Fruit fly (Drosophila melanogaster) whole organism, embryonic: Measurements from ENCODE around the gene Gr93d.
A peak's percentile ranks its signal among the peaks of the same experiment; 100 is the strongest.

Experiments used
- CG11560 ChIP-seq: fragments of 200-800 bp; sonication (Bioruptor generic); IDR thresholded peaks from 3 replicates; pipeline ENCODE4 v1.3.6; 2022; ENCODE audit warnings: missing biosample characterization, missing genetic modification characterization
- CG11696 ChIP-seq: fragments of 200-800 bp; sonication (Bioruptor generic); IDR thresholded peaks from 2 replicates; pipeline ENCODE4 v1.3.6; 2022; ENCODE audit warnings: missing biosample characterization, missing genetic modification characterization
- CG11723 ChIP-seq: fragments of 200-800 bp; sonication (Bioruptor generic); optimal IDR thresholded peaks from 2 replicates; lab custom pipeline; 2017; ENCODE audit warnings: missing biosample characterization, mild to moderate bottlenecking, missing genetic modification characterization
- CG12299 ChIP-seq: fragments of 200-800 bp; sonication (Bioruptor generic); optimal IDR thresholded peaks from 2 replicates; lab custom pipeline; 2018; ENCODE audit warnings: missing biosample characterization, mild to moderate bottlenecking, missing genetic modification characterization
- CG1233 ChIP-seq: fragments of 200-800 bp; sonication (Bioruptor generic); optimal IDR thresholded peaks from 4 replicates; lab custom pipeline; 2018; ENCODE audit warnings: missing biosample characterization, mild to moderate bottlenecking, missing genetic modification characterization
- CG12391 ChIP-seq: fragments of 200-800 bp; sonication (Bioruptor generic); optimal IDR thresholded peaks from 3 replicates; lab custom pipeline; 2018; ENCODE audit warnings: missing biosample characterization, mild to moderate bottlenecking, missing genetic modification characterization, moderate library complexity
- CG13296 ChIP-seq: fragments of 200-800 bp; sonication (Bioruptor generic); optimal IDR thresholded peaks from 3 replicates; lab custom pipeline; 2018; ENCODE audit warnings: missing biosample characterization, mild to moderate bottlenecking, missing genetic modification characterization
- CG13894 ChIP-seq: fragments of 200-800 bp; sonication (Bioruptor generic); optimal IDR thresholded peaks from 3 replicates; lab custom pipeline; 2018; ENCODE audit warnings: missing biosample characterization, mild to moderate bottlenecking, missing genetic modification characterization, moderate library complexity
- CG1603 ChIP-seq: fragments of 200-800 bp; sonication (Bioruptor generic); optimal IDR thresholded peaks from 2 replicates; lab custom pipeline; 2019; ENCODE audit warnings: missing biosample characterization, mild to moderate bottlenecking, missing genetic modification characterization, moderate library complexity
- CG18011 ChIP-seq: fragments of 200-800 bp; sonication (Bioruptor generic); optimal IDR thresholded peaks from 2 replicates; lab custom pipeline; 2017; ENCODE audit warnings: missing biosample characterization, missing genetic modification characterization, mild to moderate bottlenecking, moderate library complexity, missing genotype
- CG33557 ChIP-seq: fragments of 200-800 bp; sonication (Bioruptor generic); optimal IDR thresholded peaks from 2 replicates; lab custom pipeline; 2019; ENCODE audit warnings: missing biosample characterization, mild to moderate bottlenecking, missing genetic modification characterization, moderate library complexity
- CG34224 ChIP-seq: fragments of 200-800 bp; sonication (Bioruptor generic); IDR thresholded peaks from 3 replicates; pipeline ENCODE4 v1.3.6; 2022; ENCODE audit warnings: missing biosample characterization, missing genetic modification characterization; ENCODE audit not compliant: partially characterized antibody
- CG6175 ChIP-seq: fragments of 200-800 bp; sonication (Bioruptor generic); IDR thresholded peaks from 3 replicates; pipeline ENCODE4 v1.3.6; 2022; ENCODE audit warnings: missing biosample characterization, missing genetic modification characterization
- CG6689 ChIP-seq: fragments of 200-800 bp; sonication (Bioruptor generic); IDR thresholded peaks from 2 replicates; pipeline ENCODE4 v1.3.6; 2022; ENCODE audit warnings: missing biosample characterization, missing genetic modification characterization
- CG7372 ChIP-seq: fragments of 200-800 bp; sonication (Bioruptor generic); IDR thresholded peaks from 2 replicates; pipeline ENCODE4 v1.3.6; 2022; ENCODE audit warnings: missing biosample characterization, missing genetic modification characterization
- CG8388 ChIP-seq: fragments of 200-800 bp; sonication (Bioruptor generic); optimal IDR thresholded peaks from 2 replicates; lab custom pipeline; 2019; ENCODE audit warnings: missing biosample characterization, mild to moderate bottlenecking, missing genetic modification characterization, moderate library complexity
- CTCF ChIP-seq: fragments of 200-800 bp; sonication (Bioruptor generic); optimal IDR thresholded peaks from 2 replicates; lab custom pipeline; 2017; ENCODE audit warnings: missing biosample characterization, mild to moderate bottlenecking, missing genetic modification characterization, moderate library complexity
- Doc2 ChIP-seq: fragments of 200-800 bp; sonication (Bioruptor generic); IDR thresholded peaks from 2 replicates; pipeline ENCODE4 v1.3.6; 2022; ENCODE audit warnings: missing biosample characterization, missing genetic modification characterization
- Fer1 ChIP-seq: fragments of 200-800 bp; sonication (Bioruptor generic); optimal IDR thresholded peaks from 2 replicates; lab custom pipeline; 2017; ENCODE audit warnings: missing biosample characterization, mild to moderate bottlenecking, missing genetic modification characterization
- Fer2 ChIP-seq: fragments of 200-800 bp; sonication (Bioruptor generic); optimal IDR thresholded peaks from 2 replicates; lab custom pipeline; 2018; ENCODE audit warnings: missing biosample characterization, mild to moderate bottlenecking, missing genetic modification characterization, moderate library complexity
- GATAe ChIP-seq: fragments of 200-800 bp; sonication (Bioruptor generic); conservative IDR thresholded peaks from 2 replicates; pipeline ENCODE4 v1.3.6; 2022; ENCODE audit warnings: missing biosample characterization, missing genetic modification characterization
- HLH4C ChIP-seq: fragments of 200-800 bp; sonication (Bioruptor generic); IDR thresholded peaks from 3 replicates; pipeline ENCODE4 v1.3.6; 2022; ENCODE audit warnings: missing biosample characterization, missing genetic modification characterization; ENCODE audit not compliant: partially characterized antibody
- Hey ChIP-seq: fragments of 200-800 bp; sonication (Bioruptor generic); optimal IDR thresholded peaks from 3 replicates; lab custom pipeline; 2018; ENCODE audit warnings: missing biosample characterization, mild to moderate bottlenecking, missing genetic modification characterization
- Kr ChIP-seq: fragments of 200-800 bp; sonication (Bioruptor generic); optimal IDR thresholded peaks from 2 replicates; lab custom pipeline; 2017; ENCODE audit warnings: missing biosample characterization, mild to moderate bottlenecking, missing genetic modification characterization
- MTF-1 ChIP-seq: fragments of 200-800 bp; sonication (Bioruptor generic); optimal IDR thresholded peaks from 2 replicates; lab custom pipeline; 2018; ENCODE audit warnings: missing biosample characterization, mild to moderate bottlenecking, missing genetic modification characterization, borderline replicate concordance
- Med ChIP-seq: fragments of 200-800 bp; sonication (Bioruptor generic); peaks from one replicate; lab custom pipeline; 2016; ENCODE audit warnings: missing biosample characterization, missing genetic modification characterization, mild to moderate bottlenecking, inconsistent platforms, moderate library complexity
- Nf-YA ChIP-seq: fragments of 200-800 bp; sonication (Bioruptor generic); IDR thresholded peaks from 2 replicates; pipeline ENCODE4 v1.3.6; 2022; ENCODE audit warnings: missing biosample characterization, missing genetic modification characterization
- PHDP ChIP-seq: fragments of 200-800 bp; sonication (Bioruptor generic); optimal IDR thresholded peaks from 3 replicates; lab custom pipeline; 2018; ENCODE audit warnings: missing biosample characterization, mild to moderate bottlenecking, missing genetic modification characterization, moderate library complexity
- Ravus ChIP-seq: fragments of 200-800 bp; sonication (Bioruptor generic); IDR thresholded peaks from 2 replicates; pipeline ENCODE4 v1.3.6; 2022; ENCODE audit warnings: missing biosample characterization, missing genetic modification characterization
- Sin3A ChIP-seq: fragments of >200 bp; optimal IDR thresholded peaks from 2 replicates; lab custom pipeline; 2018
- Sox102F ChIP-seq: fragments of 200-800 bp; sonication (Bioruptor generic); optimal IDR thresholded peaks from 2 replicates; lab custom pipeline; 2018; ENCODE audit warnings: missing biosample characterization, mild to moderate bottlenecking, missing genetic modification characterization, moderate library complexity
- ase ChIP-seq: fragments of 200-800 bp; sonication (Bioruptor generic); IDR thresholded peaks from 3 replicates; pipeline ENCODE4 v1.3.6; 2022; ENCODE audit warnings: missing biosample characterization, missing genetic modification characterization
- bab2 ChIP-seq: fragments of 200-800 bp; sonication (Bioruptor generic); optimal IDR thresholded peaks from 2 replicates; lab custom pipeline; 2016; ENCODE audit warnings: missing biosample characterization, missing genetic modification characterization
- bigmax ChIP-seq: fragments of 200-800 bp; sonication (Bioruptor generic); optimal IDR thresholded peaks from 2 replicates; lab custom pipeline; 2018; ENCODE audit warnings: missing biosample characterization, mild to moderate bottlenecking, missing genetic modification characterization
- cato ChIP-seq: fragments of 200-800 bp; sonication (Bioruptor generic); optimal IDR thresholded peaks from 2 replicates; lab custom pipeline; 2016; ENCODE audit warnings: missing biosample characterization, missing genetic modification characterization, borderline replicate concordance
- crol ChIP-seq: fragments of 200-800 bp; sonication (Bioruptor generic); IDR thresholded peaks from 2 replicates; pipeline ENCODE4 v1.3.6; 2022; ENCODE audit warnings: missing biosample characterization, missing genetic modification characterization
- eve ChIP-seq, 2 experiments: fragments of >200 bp; optimal IDR thresholded peaks; 2 replicates each; lab custom pipeline; 2017; ENCODE audit warnings: missing biosample characterization in 2 of 2, missing genetic modification characterization in 2 of 2
- exex ChIP-seq: fragments of 200-800 bp; sonication (Bioruptor generic); optimal IDR thresholded peaks from 4 replicates; lab custom pipeline; 2018; ENCODE audit warnings: missing biosample characterization, mild to moderate bottlenecking, missing genetic modification characterization, moderate library complexity
- gsb ChIP-seq: fragments of 200-800 bp; sonication (Bioruptor generic); IDR thresholded peaks from 2 replicates; pipeline ENCODE4 v1.3.6; 2022; ENCODE audit warnings: missing biosample characterization, missing genetic modification characterization
- insv ChIP-seq, 2 experiments: fragments of 200-800 bp; sonication (Bioruptor generic); optimal IDR thresholded peaks; 3 replicates each; lab custom pipeline; 2016 to 2018; ENCODE audit warnings: missing biosample characterization in 2 of 2, missing genetic modification characterization in 2 of 2
- jigr1 ChIP-seq: fragments of 200-800 bp; sonication (Bioruptor generic); IDR thresholded peaks from 3 replicates; pipeline ENCODE4 v1.3.6; 2022; ENCODE audit warnings: missing biosample characterization, missing genetic modification characterization
- kah ChIP-seq: fragments of 200-800 bp; sonication (Bioruptor generic); optimal IDR thresholded peaks from 2 replicates; lab custom pipeline; 2018; ENCODE audit warnings: missing biosample characterization, mild to moderate bottlenecking, missing genetic modification characterization
- klu ChIP-seq: fragments of 200-800 bp; sonication (Bioruptor generic); IDR thresholded peaks from 2 replicates; pipeline ENCODE4 v1.3.6; 2022; ENCODE audit warnings: missing biosample characterization, missing genetic modification characterization
- lola ChIP-seq, 3 experiments: fragments of >200 bp in 2 of 3; fragments of 200-800 bp in 1 of 3; sonication (Bioruptor generic) in 1 of 3; optimal IDR thresholded peaks; 2 replicates each; lab custom pipeline; 2017 to 2019; ENCODE audit warnings: missing biosample characterization in 3 of 3, missing genetic modification characterization in 3 of 3, mild to moderate bottlenecking in 1 of 3, moderate library complexity in 1 of 3
- p53 ChIP-seq: fragments of 200-800 bp; sonication (Bioruptor generic); optimal IDR thresholded peaks from 2 replicates; lab custom pipeline; 2016; ENCODE audit warnings: missing biosample characterization, missing genetic modification characterization
- pan ChIP-seq, 4 experiments: fragments of >200 bp in 3 of 4; fragments of 200-800 bp in 1 of 4; sonication (Bioruptor generic) in 1 of 4; optimal IDR thresholded peaks in 3 of 4; IDR thresholded peaks in 1 of 4; 2 replicates each; pipeline versions ENCODE4 v1.3.6 to Lab custom; 2017 to 2022; ENCODE audit warnings: missing biosample characterization in 2 of 4, missing genetic modification characterization in 2 of 4, mixed read lengths in 1 of 4
- pnt ChIP-seq: fragments of 200-800 bp; sonication (Bioruptor generic); optimal IDR thresholded peaks from 3 replicates; lab custom pipeline; 2016; ENCODE audit warnings: missing biosample characterization, missing genetic modification characterization
- slbo ChIP-seq: fragments of 200-800 bp; sonication (Bioruptor generic); IDR thresholded peaks from 2 replicates; pipeline ENCODE4 v1.3.6; 2022; ENCODE audit warnings: missing biosample characterization, missing genetic modification characterization
- ssp ChIP-seq: fragments of 200-800 bp; sonication (Bioruptor generic); IDR thresholded peaks from 2 replicates; pipeline ENCODE4 v1.3.6; 2022; ENCODE audit warnings: missing biosample characterization, missing genetic modification characterization
- tna ChIP-seq: fragments of 200-800 bp; sonication (Bioruptor generic); IDR thresholded peaks from 2 replicates; pipeline ENCODE4 v1.3.6; 2022; ENCODE audit warnings: missing biosample characterization, missing genetic modification characterization; ENCODE audit not compliant: partially characterized antibody
- toy ChIP-seq: fragments of 200-800 bp; sonication (Bioruptor generic); IDR thresholded peaks from 2 replicates; pipeline ENCODE4 v1.3.6; 2022; ENCODE audit warnings: missing biosample characterization, missing genetic modification characterization
- usp ChIP-seq: fragments of >200 bp; optimal IDR thresholded peaks from 2 replicates; lab custom pipeline; 2017; ENCODE audit warnings: missing biosample characterization, missing genetic modification characterization

The Gr93d gene

DNA sequence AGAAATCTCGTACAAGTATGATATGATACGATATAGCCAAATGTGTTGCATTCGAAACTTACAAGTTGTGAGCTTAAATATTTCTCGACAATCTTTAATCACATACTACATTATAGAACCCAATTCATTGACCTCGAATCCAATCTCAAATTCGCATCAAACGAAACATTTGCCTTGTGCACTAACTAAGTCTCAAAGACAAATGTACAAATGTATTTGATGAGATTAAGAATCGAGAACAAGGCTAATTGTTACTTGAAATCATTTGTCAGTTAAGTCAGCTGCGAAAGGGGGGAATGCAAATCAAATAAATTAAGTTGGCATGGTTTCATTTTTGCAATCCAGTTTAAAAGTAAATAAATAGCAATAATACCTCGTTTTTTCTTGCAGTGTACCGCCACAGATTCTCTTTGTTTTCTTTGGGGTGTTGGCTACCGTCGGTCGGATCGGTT, 7.9 kb downstream of the Gr93d start (continued):
- TF ChIP-seq CG13894 (tag; lab: Kevin White, UChicago) (no peak), Sox102F (GFP tag; lab: Kevin White, UChicago) (peak; percentile 60), CG11723 (peak; percentile 4), Kr (no peak), ase (GFP tag; lab: Robert Waterston, UW) (no peak), kah (GFP tag; lab: Kevin White, UChicago) (no peak), toy (no peak), ssp (GFP tag; lab: Robert Waterston, UW) (no peak), CG18011 (GFP tag; lab: Kevin White, UChicago) (no peak), Fer2 (no peak), slbo (GFP tag; lab: Robert Waterston, UW) (no peak), insv (GFP tag; optimal IDR thresholded peaks at IDR 0.05; lab: Kevin White, UChicago) (no peak), Sin3A (lab: Kevin White, UChicago) (no peak), Fer1 (GFP tag; lab: Kevin White, UChicago) (no peak), CG7372 (no peak), gsb (GFP tag; lab: Robert Waterston, UW) (no peak), Ravus (GFP tag; lab: Robert Waterston, UW) (no peak), Nf-YA (no peak), MTF-1 (GFP tag; lab: Kevin White, UChicago) (no peak), Doc2 (GFP tag; lab: Robert Waterston, UW) (no peak), GATAe (no peak), eve (GFP tag; optimal IDR thresholded peaks at IDR 0.05; lab: Kevin White, UChicago) (peak in 1 of 2 experiments; percentile 83), CG13296 (GFP tag; lab: Kevin White, UChicago) (no peak), CG1233 (GFP tag; lab: Kevin White, UChicago) (no peak), pan (optimal IDR thresholded peaks at IDR 0.05; lab: Kevin White, UChicago) (no peak), pan (GFP tag; optimal IDR thresholded peaks at IDR 0.05 in 1 of 2, IDR thresholded peaks at IDR 0.05 in 1 of 2) (no peak), bigmax (no peak), klu (no peak), bab2 (GFP tag; lab: Kevin White, UChicago) (no peak), crol (no peak), usp (GFP tag; lab: Kevin White, UChicago) (no peak), CG6689 (GFP tag; lab: Robert Waterston, UW) (no peak), CG11696 (GFP tag; lab: Robert Waterston, UW) (no peak), p53 (GFP tag; lab: Kevin White, UChicago) (no peak), CG34224 (no peak), CG1603 (tag; lab: Kevin White, UChicago) (peak; percentile 61), CG8388 (GFP tag; lab: Kevin White, UChicago) (peak; percentile 18), exex (tag; lab: Kevin White, UChicago) (no peak), CG33557 (no peak), tna (no peak), cato (GFP tag; lab: Kevin White, UChicago) (no peak), PHDP (tag; lab: Kevin White, UChicago) (peak; percentile 11), CG11560 (tag; lab: Robert Waterston, UW) (no peak), HLH4C (GFP tag; lab: Robert Waterston, UW) (no peak), jigr1 (GFP tag; lab: Robert Waterston, UW) (no peak), CG6175 (GFP tag; lab: Robert Waterston, UW) (no peak), pnt (no peak), CTCF (GFP tag; lab: Kevin White, UChicago) (no peak), CG12299 (tag; lab: Kevin White, UChicago) (no peak), lola (GFP tag; optimal IDR thresholded peaks at IDR 0.05; lab: Kevin White, UChicago) (peak in 1 of 3 experiments; percentile 28), CG12391 (tag; lab: Kevin White, UChicago) (peak; percentile 15), Hey (tag; lab: Kevin White, UChicago) (no peak), Med (GFP tag; lab: Kevin White, UChicago) (peak; percentile 10)
